Worm (Caenorhabditis elegans) whole organism, mixed stage, embryonic: Measurements from ENCODE around the gene M05D6.3.

Experiments used
- bed-3 ChIP-seq: fragments of 200-800 bp; sonication (Bioruptor generic); optimal IDR thresholded peaks from 3 replicates; lab custom pipeline; 2018; ENCODE audit warnings: mild to moderate bottlenecking, missing genetic modification characterization, moderate library complexity, missing compliant biosample characterization
- ces-1 ChIP-seq: fragments of 150-350 bp; optimal IDR thresholded peaks from 2 replicates; lab custom pipeline; 2014; ENCODE audit warnings: missing biosample characterization, missing genetic modification reagents, missing genetic modification characterization
- drap-1 ChIP-seq: fragments of 200-800 bp; sonication (Bioruptor generic); optimal IDR thresholded peaks from 3 replicates; lab custom pipeline; 2018; ENCODE audit warnings: mild to moderate bottlenecking, missing genetic modification characterization, missing compliant biosample characterization
- elt-3 ChIP-seq: fragments of 150-350 bp; optimal IDR thresholded peaks from 2 replicates; lab custom pipeline; 2014; ENCODE audit warnings: missing biosample characterization, missing genetic modification characterization
- ham-2 ChIP-seq: fragments of 200-800 bp; sonication (Bioruptor generic); optimal IDR thresholded peaks from 2 replicates; lab custom pipeline; 2018; ENCODE audit warnings: mild to moderate bottlenecking, missing genetic modification characterization, missing compliant biosample characterization
- hlh-1 ChIP-seq: fragments of 150-350 bp; optimal IDR thresholded peaks from 2 replicates; lab custom pipeline; 2014; ENCODE audit warnings: missing biosample characterization, missing genetic modification reagents, missing genetic modification characterization
- lin-13 ChIP-seq: fragments of 150-350 bp; optimal IDR thresholded peaks from 2 replicates; lab custom pipeline; 2014; ENCODE audit warnings: missing biosample characterization, missing genetic modification characterization
- nhr-12 ChIP-seq: fragments of 150-350 bp; optimal IDR thresholded peaks from 2 replicates; lab custom pipeline; 2014; ENCODE audit warnings: missing biosample characterization, missing genetic modification characterization
- nhr-237 ChIP-seq: fragments of 150-350 bp; optimal IDR thresholded peaks from 2 replicates; lab custom pipeline; 2014; ENCODE audit warnings: missing biosample characterization, missing genetic modification characterization
- pha-4 ChIP-seq: fragments of 150-350 bp; optimal IDR thresholded peaks from 2 replicates; lab custom pipeline; 2018; ENCODE audit warnings: missing biosample characterization, missing genetic modification reagents, missing genetic modification characterization
- snpc-4 ChIP-seq: fragments of 150-350 bp; optimal IDR thresholded peaks from 2 replicates; lab custom pipeline; 2014; ENCODE audit warnings: missing biosample characterization, missing genetic modification characterization
- tbx-8 ChIP-seq: fragments of 200-800 bp; sonication (Bioruptor generic); optimal IDR thresholded peaks from 2 replicates; lab custom pipeline; 2018; ENCODE audit warnings: mild to moderate bottlenecking, missing genetic modification characterization, moderate library complexity, missing compliant biosample characterization
- unc-62 ChIP-seq: fragments of 150-350 bp; optimal IDR thresholded peaks from 2 replicates; lab custom pipeline; 2014; ENCODE audit warnings: missing biosample characterization, missing genetic modification reagents, missing genetic modification characterization
- ztf-11 ChIP-seq: fragments of 150-350 bp; optimal IDR thresholded peaks from 2 replicates; lab custom pipeline; 2014; ENCODE audit warnings: missing biosample characterization, missing genetic modification characterization

ce11 chrII:8428758-8428946 is 46.9 kb upstream of the M05D6.3 start, which contains the start of gene F14E5.2:
- no peak for TF ChIP-seq nhr-237 (tag; lab: Kevin White, UChicago)
- no peak for TF ChIP-seq unc-62 (GFP tag; lab: Kevin White, UChicago)
- no peak for TF ChIP-seq tbx-8 (GFP tag; lab: Kevin White, UChicago)
- no peak for TF ChIP-seq ham-2
- no peak for TF ChIP-seq ztf-11 (tag; lab: Kevin White, UChicago)
- TF ChIP-seq pha-4 (tag; lab: Kevin White, UChicago), result no peak
- no peak for TF ChIP-seq bed-3 (GFP tag; lab: Kevin White, UChicago)
- TF ChIP-seq hlh-1 (tag; lab: Kevin White, UChicago), result no peak
- no peak for TF ChIP-seq nhr-12
- no peak for TF ChIP-seq ces-1 (GFP tag; lab: Kevin White, UChicago)
- TF ChIP-seq drap-1 (GFP tag; lab: Kevin White, UChicago), result no peak
- TF ChIP-seq lin-13 (tag; lab: Kevin White, UChicago), result no peak
- TF ChIP-seq snpc-4 (tag; lab: Kevin White, UChicago), result no peak
- no peak for TF ChIP-seq elt-3 (tag; lab: Kevin White, UChicago)
